Worm (Caenorhabditis elegans) whole organism, young adult: ENCODE data around the gene F44E2.8.

ENCODE experiments used
- B0035.1 ChIP-seq: sonication (generic microtip); optimal IDR thresholded peaks from 2 replicates; lab custom pipeline; 2016; ENCODE audit warnings: missing genetic modification characterization, mild to moderate bottlenecking, missing compliant biosample characterization, missing genotype, missing genetic modification reagents
- C06A6.2 ChIP-seq: fragments of 200-800 bp; sonication (Bioruptor generic); conservative IDR thresholded peaks from 2 replicates; pipeline ENCODE4 v1.3.6; 2022; ENCODE audit warnings: missing genetic modification characterization, missing compliant biosample characterization
- F37B4.10 ChIP-seq: fragments of 200-800 bp; sonication (Bioruptor generic); IDR thresholded peaks from 2 replicates; pipeline ENCODE4 v1.3.6; 2022; ENCODE audit warnings: missing genetic modification characterization, missing compliant biosample characterization
- F49E8.2 ChIP-seq: sonication (generic microtip); optimal IDR thresholded peaks from 3 replicates; lab custom pipeline; 2017; ENCODE audit warnings: missing genetic modification characterization, mild to moderate bottlenecking, missing compliant biosample characterization, antibody characterized with exemption, moderate library complexity; ENCODE audit not compliant: insufficient read depth
- F57C9.4 ChIP-seq: sonication (generic microtip); optimal IDR thresholded peaks from 2 replicates; lab custom pipeline; 2017; ENCODE audit warnings: mild to moderate bottlenecking, missing genetic modification characterization, missing compliant biosample characterization
- K11D2.4 ChIP-seq: fragments of 200-800 bp; sonication (Bioruptor generic); IDR thresholded peaks from 2 replicates; pipeline ENCODE4 v1.3.6; 2022; ENCODE audit warnings: missing genetic modification reagents, missing genetic modification characterization, missing compliant biosample characterization
- K12H6.12 ChIP-seq: fragments of 200-800 bp; sonication (Bioruptor generic); optimal IDR thresholded peaks from 2 replicates; lab custom pipeline; 2018; ENCODE audit warnings: mild to moderate bottlenecking, missing genetic modification characterization, missing compliant biosample characterization
- Y53F4B.3 ChIP-seq: fragments of 200-800 bp; sonication (Bioruptor generic); IDR thresholded peaks from 2 replicates; pipeline ENCODE4 v1.3.6; 2022; ENCODE audit warnings: missing genetic modification reagents, missing genetic modification characterization, missing compliant biosample characterization
- atf-7 ChIP-seq: sonication (generic microtip); optimal IDR thresholded peaks from 2 replicates; lab custom pipeline; 2017; ENCODE audit warnings: mild to moderate bottlenecking, missing genetic modification characterization, missing compliant biosample characterization
- attf-3 ChIP-seq: fragments of 200-800 bp; sonication (Bioruptor generic); conservative IDR thresholded peaks from 2 replicates; pipeline ENCODE4 v1.3.6; 2022; ENCODE audit warnings: missing genetic modification reagents, missing genetic modification characterization, missing compliant biosample characterization
- attf-5 ChIP-seq: fragments of 200-800 bp; sonication (Bioruptor generic); optimal IDR thresholded peaks from 2 replicates; lab custom pipeline; 2018; ENCODE audit warnings: mild to moderate bottlenecking, missing genetic modification characterization, missing compliant biosample characterization
- attf-6 ChIP-seq: fragments of 200-800 bp; sonication (Bioruptor generic); IDR thresholded peaks from 2 replicates; pipeline ENCODE4 v1.3.6; 2022; ENCODE audit warnings: missing genetic modification reagents, missing genetic modification characterization, missing compliant biosample characterization
- bed-2 ChIP-seq: fragments of 200-800 bp; sonication (Bioruptor generic); IDR thresholded peaks from 2 replicates; pipeline ENCODE4 v1.3.6; 2022; ENCODE audit warnings: missing genetic modification reagents, missing genetic modification characterization, missing compliant biosample characterization
- cebp-1 ChIP-seq, 2 experiments: fragments of 200-800 bp in 1 of 2; sonication (Bioruptor generic) in 1 of 2; sonication (generic microtip) in 1 of 2; IDR thresholded peaks in 1 of 2; optimal IDR thresholded peaks in 1 of 2; 2 replicates each; pipeline versions ENCODE4 v1.3.6 to Lab custom; 2017 to 2022; ENCODE audit warnings: missing compliant biosample characterization in 2 of 2, missing genetic modification characterization in 2 of 2, mild to moderate bottlenecking in 1 of 2, missing genetic modification reagents in 1 of 2, moderate library complexity in 1 of 2
- ceh-100 ChIP-seq: fragments of 200-800 bp; sonication (Bioruptor generic); IDR thresholded peaks from 2 replicates; pipeline ENCODE4 v1.3.6; 2022; ENCODE audit warnings: missing genetic modification reagents, missing genetic modification characterization, missing compliant biosample characterization
- ceh-27 ChIP-seq: fragments of 200-800 bp; sonication (Bioruptor generic); optimal IDR thresholded peaks from 2 replicates; lab custom pipeline; 2018; ENCODE audit warnings: mild to moderate bottlenecking, missing genetic modification characterization, moderate library complexity, missing compliant biosample characterization
- ceh-40 ChIP-seq: fragments of 200-800 bp; sonication (Bioruptor generic); IDR thresholded peaks from 2 replicates; pipeline ENCODE4 v1.3.6; 2022; ENCODE audit warnings: missing genetic modification characterization, missing compliant biosample characterization
- ceh-79 ChIP-seq: sonication (generic microtip); optimal IDR thresholded peaks from 2 replicates; lab custom pipeline; 2017; ENCODE audit warnings: mild to moderate bottlenecking, missing genetic modification characterization, missing compliant biosample characterization
- chd-7 ChIP-seq: sonication (generic microtip); optimal IDR thresholded peaks from 2 replicates; lab custom pipeline; 2016; ENCODE audit warnings: mild to moderate bottlenecking, missing genetic modification characterization, moderate library complexity, missing compliant biosample characterization
- dpl-1 ChIP-seq: fragments of 150-350 bp; optimal IDR thresholded peaks from 2 replicates; lab custom pipeline; 2014; ENCODE audit warnings: missing biosample characterization, missing genetic modification reagents, missing genetic modification characterization
- egl-18 ChIP-seq: fragments of 200-800 bp; sonication (Bioruptor generic); IDR thresholded peaks from 2 replicates; pipeline ENCODE4 v1.3.6; 2022; ENCODE audit warnings: missing genetic modification reagents, missing genetic modification characterization, missing compliant biosample characterization
- ekl-4 ChIP-seq: fragments of 200-800 bp; sonication (Bioruptor generic); IDR thresholded peaks from 2 replicates; pipeline ENCODE4 v1.3.6; 2022; ENCODE audit warnings: missing genetic modification reagents, missing genetic modification characterization, missing compliant biosample characterization
- fkh-3 ChIP-seq: sonication (generic microtip); optimal IDR thresholded peaks from 2 replicates; lab custom pipeline; 2016; ENCODE audit warnings: mild to moderate bottlenecking, missing genetic modification characterization, missing compliant biosample characterization
- lin-40 ChIP-seq: sonication (generic microtip); optimal IDR thresholded peaks from 2 replicates; lab custom pipeline; 2016; ENCODE audit warnings: missing genetic modification characterization, mild to moderate bottlenecking, missing compliant biosample characterization, missing genotype, missing genetic modification reagents
- lin-54 ChIP-seq: fragments of 200-800 bp; sonication (Bioruptor generic); optimal IDR thresholded peaks from 2 replicates; lab custom pipeline; 2018; ENCODE audit warnings: mild to moderate bottlenecking, missing genetic modification characterization, missing compliant biosample characterization
- madf-3 ChIP-seq: fragments of 200-800 bp; sonication (Bioruptor generic); IDR thresholded peaks from 2 replicates; pipeline ENCODE4 v1.3.6; 2022; ENCODE audit warnings: missing genetic modification reagents, missing genetic modification characterization, missing compliant biosample characterization
- madf-6 ChIP-seq: fragments of 200-800 bp; sonication (Bioruptor generic); IDR thresholded peaks from 2 replicates; pipeline ENCODE4 v1.3.6; 2022; ENCODE audit warnings: missing genetic modification reagents, missing genetic modification characterization, missing compliant biosample characterization
- madf-8 ChIP-seq: fragments of 200-800 bp; sonication (Bioruptor generic); conservative IDR thresholded peaks from 2 replicates; pipeline ENCODE4 v1.3.6; 2022; ENCODE audit warnings: missing genetic modification reagents, missing genetic modification characterization, missing compliant biosample characterization
- mel-28 ChIP-seq: sonication (generic microtip); optimal IDR thresholded peaks from 2 replicates; lab custom pipeline; 2016; ENCODE audit warnings: borderline replicate concordance, mild to moderate bottlenecking, missing genetic modification characterization, missing compliant biosample characterization
- nfya-2 ChIP-seq: fragments of 200-800 bp; sonication (Bioruptor generic); IDR thresholded peaks from 2 replicates; pipeline ENCODE4 v1.3.6; 2022; ENCODE audit warnings: missing genetic modification reagents, missing genetic modification characterization, missing compliant biosample characterization
- nfyb-1 ChIP-seq: fragments of 200-800 bp; sonication (Bioruptor generic); IDR thresholded peaks from 2 replicates; pipeline ENCODE4 v1.3.6; 2022; ENCODE audit warnings: missing genetic modification reagents, missing genetic modification characterization, missing compliant biosample characterization
- nhr-120 ChIP-seq: fragments of 200-800 bp; sonication (Bioruptor generic); IDR thresholded peaks from 2 replicates; pipeline ENCODE4 v1.3.6; 2022; ENCODE audit warnings: missing genetic modification characterization, missing compliant biosample characterization
- nhr-80 ChIP-seq: sonication (generic microtip); optimal IDR thresholded peaks from 2 replicates; lab custom pipeline; 2016; ENCODE audit warnings: missing genetic modification characterization, missing compliant biosample characterization
- pbrm-1 ChIP-seq: fragments of 200-800 bp; sonication (Bioruptor generic); IDR thresholded peaks from 2 replicates; pipeline ENCODE4 v1.3.6; 2022; ENCODE audit warnings: missing genetic modification reagents, missing genetic modification characterization, missing compliant biosample characterization
- pha-4 ChIP-seq: fragments of 150-350 bp; sonication (generic microtip); optimal IDR thresholded peaks from 2 replicates; lab custom pipeline; 2014; ENCODE audit warnings: missing biosample characterization, missing genetic modification reagents, missing genetic modification characterization
- rcor-1 ChIP-seq: fragments of 200-800 bp; sonication (Bioruptor generic); IDR thresholded peaks from 2 replicates; pipeline ENCODE4 v1.3.6; 2022; ENCODE audit warnings: missing genetic modification reagents, missing genetic modification characterization, missing compliant biosample characterization
- rec-8 ChIP-seq, 2 experiments: sonication (generic microtip); optimal IDR thresholded peaks; 2 replicates each; lab custom pipeline; 2016; ENCODE audit warnings: mild to moderate bottlenecking in 2 of 2, missing genetic modification characterization in 2 of 2, missing genetic modification reagents in 2 of 2, missing genotype in 2 of 2, missing biosample characterization in 1 of 2, missing compliant biosample characterization in 1 of 2, moderate library complexity in 1 of 2
- rpc-1 ChIP-seq, 2 experiments: fragments of 150-350 bp in 1 of 2; sonication (generic microtip) in 1 of 2; optimal IDR thresholded peaks; 2 replicates each; lab custom pipeline; 2014 to 2018; ENCODE audit warnings: missing biosample characterization in 1 of 2, missing genetic modification characterization in 1 of 2, missing genetic modification reagents in 1 of 2, missing genotype in 1 of 2
- somi-1 ChIP-seq: fragments of 200-800 bp; sonication (Bioruptor generic); optimal IDR thresholded peaks from 2 replicates; lab custom pipeline; 2018; ENCODE audit warnings: mild to moderate bottlenecking, missing genetic modification characterization, missing compliant biosample characterization
- tbp1 ChIP-seq: fragments of 200-800 bp; sonication (Bioruptor generic); optimal IDR thresholded peaks from 2 replicates; lab custom pipeline; 2018; ENCODE audit warnings: mild to moderate bottlenecking, missing genetic modification characterization, missing compliant biosample characterization
- tlf-1 ChIP-seq: fragments of 200-800 bp; sonication (Bioruptor generic); optimal IDR thresholded peaks from 2 replicates; lab custom pipeline; 2018; ENCODE audit warnings: mild to moderate bottlenecking, missing genetic modification characterization, missing compliant biosample characterization
- unc-62 ChIP-seq: fragments of 150-350 bp; optimal IDR thresholded peaks from 2 replicates; lab custom pipeline; 2014; ENCODE audit warnings: missing biosample characterization, missing genetic modification reagents, missing genetic modification characterization
- ztf-22 ChIP-seq: fragments of 200-800 bp; sonication (Bioruptor generic); optimal IDR thresholded peaks from 2 replicates; lab custom pipeline; 2018; ENCODE audit warnings: mild to moderate bottlenecking, missing genetic modification characterization, moderate library complexity, missing compliant biosample characterization
- ztf-26 ChIP-seq: sonication (generic microtip); optimal IDR thresholded peaks from 2 replicates; lab custom pipeline; 2017; ENCODE audit warnings: missing genetic modification characterization, missing compliant biosample characterization
- ztf-3 ChIP-seq: fragments of 200-800 bp; sonication (Bioruptor generic); optimal IDR thresholded peaks from 2 replicates; lab custom pipeline; 2018; ENCODE audit warnings: mild to moderate bottlenecking, missing genetic modification characterization, missing compliant biosample characterization

Gene F44E2.8

DNA sequence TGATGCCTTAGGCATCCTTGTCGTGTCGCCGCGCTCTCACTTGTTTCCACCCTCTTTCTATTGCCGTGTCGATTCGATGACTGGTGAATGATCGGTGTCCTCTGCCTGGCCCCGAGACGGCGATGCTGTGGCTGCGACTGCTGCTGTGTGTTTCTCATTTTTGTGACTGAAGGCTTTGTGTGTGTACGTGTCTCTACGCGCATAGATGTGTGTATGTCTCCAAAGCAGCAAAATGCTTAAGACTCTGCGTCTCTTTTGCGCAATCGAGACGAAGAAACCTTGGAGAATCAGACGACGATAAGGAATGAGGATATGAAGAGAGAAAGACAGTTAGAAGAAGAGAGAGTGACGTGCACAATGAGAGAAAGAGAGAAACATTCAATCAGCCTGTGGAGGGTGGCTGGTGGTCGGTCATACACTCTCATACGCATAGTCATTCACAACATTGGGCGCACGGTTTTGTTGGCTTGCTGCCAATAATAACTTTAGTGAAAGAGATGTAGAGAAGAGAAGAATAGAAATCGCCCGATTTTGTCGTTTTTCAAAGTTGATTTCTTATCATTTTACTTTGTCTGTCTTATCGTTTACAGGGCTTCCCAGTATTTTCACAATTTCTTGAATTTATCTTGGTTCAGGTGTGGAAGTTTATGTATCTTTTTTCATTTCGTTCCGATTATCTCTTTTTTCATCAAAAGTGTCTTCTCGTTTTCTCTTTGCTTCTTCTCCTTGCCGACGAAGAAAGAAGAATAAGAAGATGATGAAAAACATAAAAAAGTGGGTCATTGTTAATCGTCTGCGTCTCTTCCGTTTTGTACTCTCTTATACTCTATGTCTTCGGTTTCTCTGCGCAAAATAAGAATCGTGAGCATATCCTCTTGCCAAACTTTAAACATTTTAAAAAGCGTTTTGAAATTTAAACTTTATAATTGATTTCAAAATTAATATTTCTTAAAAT lies 47.5 kb downstream of the F44E2.8 start (continued):
- TF ChIP-seq ekl-4, result peak; percentile 35; the same call in 1 of the 2 replicates
- TF ChIP-seq somi-1, result peak; percentile 94
- peak; percentile 57 for TF ChIP-seq tbp1 (GFP tag; lab: Kevin White, UChicago)
- TF ChIP-seq K12H6.12 (tag; lab: Kevin White, UChicago), result peak; percentile 98
- TF ChIP-seq pbrm-1 (GFP tag; lab: Robert Waterston, UW), result peak; percentile 79
- peak; percentile 68 for TF ChIP-seq C06A6.2 (GFP tag; lab: Robert Waterston, UW)
- TF ChIP-seq pha-4 (tag; lab: Kevin White, UChicago), result peak; percentile 90
- TF ChIP-seq rec-8 (tag; optimal IDR thresholded peaks at IDR 0.05; lab: Kevin White, UChicago), result no peak
- TF ChIP-seq ztf-3 (GFP tag; lab: Kevin White, UChicago), result peak; percentile 83
- TF ChIP-seq egl-18 (GFP tag; lab: Robert Waterston, UW), result no peak
- TF ChIP-seq chd-7 (tag; lab: Kevin White, UChicago), result peak; percentile 94
- no peak for TF ChIP-seq rpc-1 (optimal IDR thresholded peaks at IDR 0.05; lab: Kevin White, UChicago)
- TF ChIP-seq rpc-1 (tag; optimal IDR thresholded peaks at IDR 0.05; lab: Kevin White, UChicago), result no peak
- TF ChIP-seq ceh-27 (GFP tag; lab: Kevin White, UChicago), result peak; percentile 90
- TF ChIP-seq F37B4.10 (GFP tag; lab: Robert Waterston, UW), result no peak
- TF ChIP-seq B0035.1, result peak; percentile 67
- no peak for TF ChIP-seq nfya-2
- no peak for TF ChIP-seq F49E8.2
- peak; percentile 74; the same call in 1 of the 2 replicates for TF ChIP-seq K11D2.4 (GFP tag; lab: Robert Waterston, UW)
- no peak for TF ChIP-seq attf-6 (GFP tag; lab: Robert Waterston, UW)
- TF ChIP-seq nfyb-1 (GFP tag; lab: Robert Waterston, UW), result peak; percentile 88
- TF ChIP-seq rcor-1 (GFP tag; lab: Robert Waterston, UW), result peak; percentile 33; the same call in 1 of the 2 replicates
- TF ChIP-seq lin-54 (GFP tag; lab: Kevin White, UChicago), result peak; percentile 67
- TF ChIP-seq ztf-22 (GFP tag; lab: Kevin White, UChicago), result peak; percentile 96
- TF ChIP-seq dpl-1, result no peak
- TF ChIP-seq ztf-26 (tag; lab: Kevin White, UChicago), result peak; percentile 84
- TF ChIP-seq madf-6 (GFP tag; lab: Robert Waterston, UW), result no peak
- no peak for TF ChIP-seq Y53F4B.3 (GFP tag; lab: Robert Waterston, UW)
- TF ChIP-seq ceh-100 (GFP tag; lab: Robert Waterston, UW), result peak; percentile 37; the same call in 1 of the 2 replicates
- TF ChIP-seq ceh-79, result no peak
- no peak for TF ChIP-seq mel-28 (tag; lab: Kevin White, UChicago)
- TF ChIP-seq attf-3 (GFP tag; lab: Robert Waterston, UW), result peak; percentile 17; the same call in 1 of the 2 replicates
- peak; percentile 97 for TF ChIP-seq attf-5 (GFP tag; lab: Kevin White, UChicago)
- no peak for TF ChIP-seq ceh-40 (GFP tag; lab: Robert Waterston, UW)
- peak; percentile 99 for TF ChIP-seq nhr-80 (tag; lab: Kevin White, UChicago)
- 0 out of 2 replicates have a peak, but pooled peaks have one; percentile 23 for TF ChIP-seq bed-2
- TF ChIP-seq tlf-1 (GFP tag; lab: Kevin White, UChicago), result peak; percentile 80
- TF ChIP-seq madf-8 (GFP tag; lab: Robert Waterston, UW), result no peak
- peak; percentile 96 for TF ChIP-seq lin-40 (tag; lab: Kevin White, UChicago)
- no peak for TF ChIP-seq nhr-120 (GFP tag; lab: Robert Waterston, UW)
- TF ChIP-seq F57C9.4, result no peak
- TF ChIP-seq atf-7 (tag; lab: Kevin White, UChicago), result peak; percentile 98
- peak; percentile 89 for TF ChIP-seq unc-62 (GFP tag; lab: Kevin White, UChicago)
- no peak for TF ChIP-seq madf-3 (GFP tag; lab: Robert Waterston, UW)
- no peak for TF ChIP-seq cebp-1 (GFP tag; IDR thresholded peaks at IDR 0.05; lab: Robert Waterston, UW)
- TF ChIP-seq cebp-1 (tag; optimal IDR thresholded peaks at IDR 0.05; lab: Kevin White, UChicago), result peak; percentile 92
- no peak for TF ChIP-seq fkh-3
